Fruit fly (Drosophila melanogaster) whole organism, embryonic: ENCODE results near the gene SP555.
A peak's percentile ranks its signal among the peaks of the same experiment; 100 is the strongest.

Source experiments
- Atf-2 ChIP-seq: fragments of 200-800 bp; sonication (Bioruptor generic); optimal IDR thresholded peaks from 2 replicates; lab custom pipeline; 2016; ENCODE audit warnings: missing biosample characterization, missing genetic modification characterization
- B-H2 ChIP-seq: fragments of 200-800 bp; sonication (Bioruptor generic); optimal IDR thresholded peaks from 2 replicates; lab custom pipeline; 2018; ENCODE audit warnings: missing biosample characterization, mild to moderate bottlenecking, missing genetic modification characterization
- CG10147 ChIP-seq: fragments of 200-800 bp; sonication (Bioruptor generic); optimal IDR thresholded peaks from 2 replicates; lab custom pipeline; 2019; ENCODE audit warnings: missing biosample characterization, mild to moderate bottlenecking, missing genetic modification characterization, moderate library complexity
- CG1024 ChIP-seq: fragments of 200-800 bp; sonication (Bioruptor generic); IDR thresholded peaks from 2 replicates; pipeline ENCODE4 v1.3.6; 2022; ENCODE audit warnings: missing biosample characterization, missing genetic modification characterization
- CG10267 ChIP-seq: fragments of 200-800 bp; sonication (Bioruptor generic); optimal IDR thresholded peaks from 2 replicates; lab custom pipeline; 2018; ENCODE audit warnings: missing biosample characterization, mild to moderate bottlenecking, missing genetic modification characterization, moderate library complexity
- CG10321 ChIP-seq: fragments of 200-800 bp; sonication (Bioruptor generic); IDR thresholded peaks from 2 replicates; pipeline ENCODE4 v1.3.6; 2022; ENCODE audit warnings: missing biosample characterization, missing genetic modification characterization
- CG10654 ChIP-seq: fragments of 200-800 bp; sonication (Bioruptor generic); optimal IDR thresholded peaks from 2 replicates; lab custom pipeline; 2016; ENCODE audit warnings: missing biosample characterization, missing genetic modification characterization
- CG11456 ChIP-seq: fragments of 200-800 bp; sonication (Bioruptor generic); IDR thresholded peaks from 3 replicates; pipeline ENCODE4 v1.3.6; 2022; ENCODE audit warnings: missing biosample characterization, missing genetic modification characterization
- CG14014 ChIP-seq: fragments of 200-800 bp; sonication (Bioruptor generic); IDR thresholded peaks from 2 replicates; pipeline ENCODE4 v1.3.6; 2022; ENCODE audit warnings: missing biosample characterization, missing genetic modification characterization
- CG17568 ChIP-seq: fragments of 200-800 bp; sonication (Bioruptor generic); optimal IDR thresholded peaks from 2 replicates; lab custom pipeline; 2018; ENCODE audit warnings: missing biosample characterization, mild to moderate bottlenecking, missing genetic modification characterization, moderate library complexity
- CG18619 ChIP-seq: fragments of 200-800 bp; sonication (Bioruptor generic); optimal IDR thresholded peaks from 3 replicates; lab custom pipeline; 2017; ENCODE audit warnings: missing biosample characterization, mild to moderate bottlenecking, missing genetic modification characterization
- CG18764 ChIP-seq: fragments of 200-800 bp; sonication (Bioruptor generic); optimal IDR thresholded peaks from 3 replicates; lab custom pipeline; 2016; ENCODE audit warnings: missing biosample characterization, missing genetic modification characterization
- CG2129 ChIP-seq: fragments of 200-800 bp; sonication (Bioruptor generic); IDR thresholded peaks from 2 replicates; pipeline ENCODE4 v1.3.6; 2022; ENCODE audit warnings: missing biosample characterization, missing genetic modification characterization; ENCODE audit not compliant: partially characterized antibody
- CG2875 ChIP-seq: fragments of 200-800 bp; sonication (Bioruptor generic); optimal IDR thresholded peaks from 2 replicates; lab custom pipeline; 2017; ENCODE audit warnings: missing biosample characterization, mild to moderate bottlenecking, missing genetic modification characterization, missing genetic modification reagents
- CG6654 ChIP-seq: fragments of 200-800 bp; sonication (Bioruptor generic); optimal IDR thresholded peaks from 2 replicates; lab custom pipeline; 2017; ENCODE audit warnings: missing biosample characterization, mild to moderate bottlenecking, missing genetic modification characterization
- CG7271 ChIP-seq: fragments of 200-800 bp; sonication (Bioruptor generic); optimal IDR thresholded peaks from 2 replicates; lab custom pipeline; 2018; ENCODE audit warnings: missing biosample characterization, mild to moderate bottlenecking, missing genetic modification characterization, moderate library complexity
- CG8290 ChIP-seq, 3 experiments: fragments of 200-800 bp; sonication (Bioruptor generic); optimal IDR thresholded peaks; 2 replicates each; lab custom pipeline; 2016 to 2019; ENCODE audit warnings: missing biosample characterization in 3 of 3, missing genetic modification characterization in 3 of 3, mild to moderate bottlenecking in 2 of 3, moderate library complexity in 1 of 3
- CG8765 ChIP-seq: fragments of 200-800 bp; sonication (Bioruptor generic); IDR thresholded peaks from 2 replicates; pipeline ENCODE4 v1.3.6; 2022; ENCODE audit warnings: missing biosample characterization, missing genetic modification characterization
- Doc2 ChIP-seq: fragments of 200-800 bp; sonication (Bioruptor generic); IDR thresholded peaks from 2 replicates; pipeline ENCODE4 v1.3.6; 2022; ENCODE audit warnings: missing biosample characterization, missing genetic modification characterization
- Dref ChIP-seq: fragments of 200-800 bp; sonication (Bioruptor generic); IDR thresholded peaks from 2 replicates; pipeline ENCODE4 v1.3.6; 2022; ENCODE audit warnings: missing biosample characterization, missing genetic modification characterization
- Eip74EF ChIP-seq, 2 experiments: fragments of 200-800 bp in 1 of 2; fragments of >200 bp in 1 of 2; sonication (Bioruptor generic) in 1 of 2; optimal IDR thresholded peaks; 2 replicates each; lab custom pipeline; 2017 to 2019; ENCODE audit warnings: missing biosample characterization in 2 of 2, missing genetic modification characterization in 2 of 2, mild to moderate bottlenecking in 1 of 2, moderate library complexity in 1 of 2
- H2.0 ChIP-seq: fragments of 200-800 bp; sonication (Bioruptor generic); IDR thresholded peaks from 2 replicates; pipeline ENCODE4 v1.3.6; 2022; ENCODE audit warnings: missing biosample characterization, missing genetic modification characterization
- HmgZ ChIP-seq: fragments of 200-800 bp; sonication (Bioruptor generic); optimal IDR thresholded peaks from 2 replicates; lab custom pipeline; 2018; ENCODE audit warnings: missing biosample characterization, mild to moderate bottlenecking, missing genetic modification characterization
- Kr ChIP-seq: fragments of 200-800 bp; sonication (Bioruptor generic); optimal IDR thresholded peaks from 2 replicates; lab custom pipeline; 2017; ENCODE audit warnings: missing biosample characterization, mild to moderate bottlenecking, missing genetic modification characterization
- Med ChIP-seq: fragments of 200-800 bp; sonication (Bioruptor generic); peaks from one replicate; lab custom pipeline; 2016; ENCODE audit warnings: missing biosample characterization, missing genetic modification characterization, mild to moderate bottlenecking, inconsistent platforms, moderate library complexity
- Mrtf ChIP-seq: fragments of 200-800 bp; sonication (Bioruptor generic); IDR thresholded peaks from 3 replicates; pipeline ENCODE4 v1.3.6; 2022; ENCODE audit warnings: missing biosample characterization, missing genetic modification characterization
- Opbp ChIP-seq: fragments of 200-800 bp; sonication (Bioruptor generic); IDR thresholded peaks from 3 replicates; pipeline ENCODE4 v1.3.6; 2022; ENCODE audit warnings: missing biosample characterization, missing genetic modification characterization; ENCODE audit not compliant: partially characterized antibody
- Ptx1 ChIP-seq: fragments of 200-800 bp; sonication (Bioruptor generic); IDR thresholded peaks from 2 replicates; pipeline ENCODE4 v1.3.6; 2022; ENCODE audit warnings: missing biosample characterization, missing genetic modification characterization
- Rfx ChIP-seq: fragments of 200-800 bp; sonication (Bioruptor generic); IDR thresholded peaks from 2 replicates; pipeline ENCODE4 v1.3.6; 2022; ENCODE audit warnings: missing biosample characterization, missing genetic modification characterization
- Spps ChIP-seq: fragments of 200-800 bp; sonication (Bioruptor generic); optimal IDR thresholded peaks from 2 replicates; lab custom pipeline; 2018; ENCODE audit warnings: missing biosample characterization, mild to moderate bottlenecking, missing genetic modification characterization
- YL-1 ChIP-seq: fragments of 200-800 bp; sonication (Bioruptor generic); optimal IDR thresholded peaks from 3 replicates; lab custom pipeline; 2017; ENCODE audit warnings: missing biosample characterization, mild to moderate bottlenecking, missing genetic modification characterization
- abd-A ChIP-seq: fragments of 200-800 bp; sonication (Bioruptor generic); optimal IDR thresholded peaks from 3 replicates; lab custom pipeline; 2019; ENCODE audit warnings: missing biosample characterization, mild to moderate bottlenecking, missing genetic modification characterization, moderate library complexity
- al ChIP-seq: fragments of 200-800 bp; sonication (Bioruptor generic); IDR thresholded peaks from 2 replicates; pipeline ENCODE4 v1.3.6; 2022; ENCODE audit warnings: missing biosample characterization, missing genetic modification characterization
- aop ChIP-seq: fragments of 200-800 bp; sonication (Bioruptor generic); IDR thresholded peaks from 2 replicates; pipeline ENCODE4 v1.3.6; 2022; ENCODE audit warnings: missing biosample characterization, missing genetic modification characterization
- ci ChIP-seq: fragments of 200-800 bp; sonication (Bioruptor generic); IDR thresholded peaks from 3 replicates; pipeline ENCODE4 v1.3.6; 2022; ENCODE audit warnings: missing biosample characterization, missing genetic modification characterization
- dan ChIP-seq: fragments of 200-800 bp; sonication (Bioruptor generic); IDR thresholded peaks from 2 replicates; pipeline ENCODE4 v1.3.6; 2022; ENCODE audit warnings: missing biosample characterization, missing genetic modification characterization
- eve ChIP-seq, 2 experiments: fragments of >200 bp; optimal IDR thresholded peaks; 2 replicates each; lab custom pipeline; 2017; ENCODE audit warnings: missing biosample characterization in 2 of 2, missing genetic modification characterization in 2 of 2
- fd96Cb ChIP-seq: fragments of 200-800 bp; sonication (Bioruptor generic); optimal IDR thresholded peaks from 2 replicates; lab custom pipeline; 2018; ENCODE audit warnings: missing biosample characterization, mild to moderate bottlenecking, missing genetic modification characterization, moderate library complexity
- gem ChIP-seq: fragments of 200-800 bp; sonication (Bioruptor generic); optimal IDR thresholded peaks from 2 replicates; lab custom pipeline; 2019; ENCODE audit warnings: missing biosample characterization, mild to moderate bottlenecking, missing genetic modification characterization, moderate library complexity
- grau ChIP-seq: fragments of 200-800 bp; optimal IDR thresholded peaks from 3 replicates; lab custom pipeline; 2019; ENCODE audit warnings: missing biosample characterization, mild to moderate bottlenecking, missing genetic modification characterization, moderate library complexity
- otp ChIP-seq: fragments of 200-800 bp; sonication (Bioruptor generic); IDR thresholded peaks from 3 replicates; pipeline ENCODE4, ENCODE4 v1.3.6; 2022; ENCODE audit warnings: missing biosample characterization, missing genetic modification characterization
- sc ChIP-seq, 3 experiments: fragments of >200 bp in 2 of 3; fragments of 200-800 bp in 1 of 3; sonication (Bioruptor generic) in 1 of 3; optimal IDR thresholded peaks; 2 replicates in 2 of 3; 3 replicates in 1 of 3; lab custom pipeline; 2017; ENCODE audit warnings: mild to moderate bottlenecking in 1 of 3, missing biosample characterization in 1 of 3, missing genetic modification characterization in 1 of 3, missing genetic modification reagents in 1 of 3
- sens-2 ChIP-seq: fragments of 200-800 bp; sonication (Bioruptor generic); IDR thresholded peaks from 2 replicates; pipeline ENCODE4 v1.3.6; 2022; ENCODE audit warnings: missing biosample characterization, missing genetic modification characterization
- slbo ChIP-seq: fragments of 200-800 bp; sonication (Bioruptor generic); IDR thresholded peaks from 2 replicates; pipeline ENCODE4 v1.3.6; 2022; ENCODE audit warnings: missing biosample characterization, missing genetic modification characterization
- stwl ChIP-seq: fragments of 200-800 bp; sonication (Bioruptor generic); optimal IDR thresholded peaks from 3 replicates; lab custom pipeline; 2018; ENCODE audit warnings: missing biosample characterization, mild to moderate bottlenecking, missing genetic modification characterization, moderate library complexity
- unc-4 ChIP-seq: fragments of 200-800 bp; sonication (Bioruptor generic); IDR thresholded peaks from 2 replicates; pipeline ENCODE4 v1.3.6; 2022; ENCODE audit warnings: missing biosample characterization, missing genetic modification characterization; ENCODE audit not compliant: partially characterized antibody
- vnd ChIP-seq: fragments of 200-800 bp; sonication (Bioruptor generic); IDR thresholded peaks from 3 replicates; pipeline ENCODE4 v1.3.6; 2022; ENCODE audit warnings: missing biosample characterization, missing genetic modification characterization; ENCODE audit not compliant: partially characterized antibody

The SP555 gene

dm6 chr2L:5000919-5001581 lies 36.5 kb upstream of the SP555 start (continued):
- TF ChIP-seq grau (tag; lab: Kevin White, UChicago) (peak; percentile 94), unc-4 (0 out of 2 replicates have a peak, but pooled peaks have one; percentile 36), aop (GFP tag; lab: Robert Waterston, UW) (0 out of 2 replicates have a peak, but pooled peaks have one; percentile 43), ci (peak; percentile 77), CG7271 (tag; lab: Kevin White, UChicago) (no peak), CG10267 (tag; lab: Kevin White, UChicago) (no peak), otp (peak; percentile 65; the same call in 2 of the 3 replicates), sc (optimal IDR thresholded peaks at IDR 0.05; lab: Kevin White, UChicago) (no peak), sc (GFP tag; optimal IDR thresholded peaks at IDR 0.05; lab: Kevin White, UChicago) (no peak), Atf-2 (no peak), YL-1 (GFP tag; lab: Kevin White, UChicago) (peak; percentile 6), CG11456 (GFP tag; lab: Robert Waterston, UW) (peak; percentile 68; the same call in 2 of the 3 replicates), CG6654 (peak; percentile 86), slbo (GFP tag; lab: Robert Waterston, UW) (peak; percentile 67), vnd (GFP tag; lab: Robert Waterston, UW) (peak; percentile 48; the same call in 2 of the 3 replicates), HmgZ (tag; lab: Kevin White, UChicago) (peak; percentile 17), CG2875 (peak; percentile 6), abd-A (tag; lab: Kevin White, UChicago) (peak; percentile 91), dan (GFP tag; lab: Robert Waterston, UW) (peak; percentile 66), al (0 out of 2 replicates have a peak, but pooled peaks have one; percentile 25), Ptx1 (GFP tag; lab: Robert Waterston, UW) (no peak), fd96Cb (tag; lab: Kevin White, UChicago) (no peak), CG2129 (no peak), CG1024 (GFP tag; lab: Robert Waterston, UW) (0 out of 2 replicates have a peak, but pooled peaks have one; percentile 11), Kr (GFP tag; lab: Kevin White, UChicago) (no peak), Doc2 (0 out of 2 replicates have a peak, but pooled peaks have one; percentile 4), stwl (peak; percentile 24), eve (GFP tag; optimal IDR thresholded peaks at IDR 0.05; lab: Kevin White, UChicago) (peak in 1 of 2 experiments; percentile 44), Eip74EF (GFP tag; optimal IDR thresholded peaks at IDR 0.05; lab: Kevin White, UChicago) (peak in 1 of 2 experiments; percentile 100), Opbp (GFP tag; lab: Robert Waterston, UW) (peak; percentile 67; the same call in 2 of the 3 replicates), CG8765 (peak; percentile 52; the same call in 1 of the 2 replicates), gem (tag; lab: Kevin White, UChicago) (no peak), H2.0 (GFP tag; lab: Robert Waterston, UW) (peak; percentile 65; the same call in 1 of the 2 replicates), Mrtf (GFP tag; lab: Robert Waterston, UW) (peak; percentile 26; the same call in 2 of the 3 replicates), CG10654 (no peak), CG10147 (GFP tag; lab: Kevin White, UChicago) (no peak), sens-2 (GFP tag; lab: Robert Waterston, UW) (peak; percentile 36; the same call in 1 of the 2 replicates), CG17568 (GFP tag; lab: Kevin White, UChicago) (no peak), CG18619 (GFP tag; lab: Kevin White, UChicago) (no peak), CG14014 (peak; percentile 52), Spps (tag; lab: Kevin White, UChicago) (no peak), CG10321 (GFP tag; lab: Robert Waterston, UW) (peak; percentile 75), Rfx (GFP tag; lab: Robert Waterston, UW) (peak; percentile 54), CG8290 (GFP tag; optimal IDR thresholded peaks at IDR 0.05; lab: Kevin White, UChicago) (peak; percentile 89), CG8290 (tag; optimal IDR thresholded peaks at IDR 0.05; lab: Kevin White, UChicago) (peak; percentile 2 to 81), B-H2 (peak; percentile 13), Dref (peak; percentile 31; the same call in 1 of the 2 replicates), Med (peak; percentile 69), CG18764 (GFP tag; lab: Kevin White, UChicago) (no peak)
